Worm (Caenorhabditis elegans): ENCODE results near the gene str-138.

str-138 gene

DNA sequence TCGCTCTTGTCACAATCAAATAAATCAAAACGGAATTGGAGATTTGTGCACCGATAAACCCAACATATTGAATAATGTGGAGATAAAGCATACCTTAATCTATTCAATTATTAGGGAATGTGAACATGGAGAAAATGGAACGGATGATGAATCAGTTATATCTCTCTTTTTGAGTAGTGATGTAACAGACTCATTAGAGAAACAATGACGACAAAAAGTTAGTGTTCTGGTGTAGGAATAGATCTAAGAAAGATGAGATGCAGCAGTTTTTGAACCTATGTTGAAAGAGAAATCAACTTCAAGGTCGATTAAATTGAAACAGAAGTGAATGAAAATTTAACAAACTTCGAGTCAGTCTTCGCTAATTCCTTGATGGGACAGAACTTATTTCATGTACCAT is 36.9 kb downstream of the str-138 start, which contains the start of gene str-146:
Gene str-146 (minus strand): TSS at position 101 of the 400 bp plus-strand sequence.
- TF ChIP-seq M03D4.4 (tag; optimal IDR thresholded peaks at IDR 0.05) (no peak), mls-2 (tag; optimal IDR thresholded peaks at IDR 0.05) (no peak)

DNA sequence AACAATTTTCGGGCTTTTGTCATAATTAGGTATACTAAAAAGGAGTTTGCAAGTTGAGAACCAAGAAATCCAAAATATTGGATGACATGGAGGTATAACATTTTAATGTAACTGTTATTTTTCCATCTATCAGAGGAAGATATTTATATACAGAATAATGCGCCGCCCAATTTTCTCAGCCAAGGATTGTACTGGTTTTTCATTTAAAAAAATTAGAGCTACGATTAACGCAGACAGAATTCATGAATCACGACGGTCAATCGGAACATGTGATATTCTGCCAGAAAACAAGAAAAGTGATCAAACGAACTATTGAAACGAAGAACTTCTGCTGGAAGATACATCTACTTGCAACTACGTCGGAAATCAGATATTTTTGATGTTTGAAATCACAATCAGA is 39.8 kb downstream of the str-138 start, which contains the start of gene str-145:
Gene str-145 (minus strand): TSS at position 101 of the 400 bp plus-strand sequence.
- TF ChIP-seq tbx-8 (GFP tag; optimal IDR thresholded peaks at IDR 0.05) (no peak), elt-1 (tag; optimal IDR thresholded peaks at IDR 0.05; ENCODE audit: borderline replicate concordance, insufficient read depth) (no peak), cnd-1 (tag; optimal IDR thresholded peaks at IDR 0.05) (no peak), nhr-237 (tag; optimal IDR thresholded peaks at IDR 0.05) (no peak)

DNA sequence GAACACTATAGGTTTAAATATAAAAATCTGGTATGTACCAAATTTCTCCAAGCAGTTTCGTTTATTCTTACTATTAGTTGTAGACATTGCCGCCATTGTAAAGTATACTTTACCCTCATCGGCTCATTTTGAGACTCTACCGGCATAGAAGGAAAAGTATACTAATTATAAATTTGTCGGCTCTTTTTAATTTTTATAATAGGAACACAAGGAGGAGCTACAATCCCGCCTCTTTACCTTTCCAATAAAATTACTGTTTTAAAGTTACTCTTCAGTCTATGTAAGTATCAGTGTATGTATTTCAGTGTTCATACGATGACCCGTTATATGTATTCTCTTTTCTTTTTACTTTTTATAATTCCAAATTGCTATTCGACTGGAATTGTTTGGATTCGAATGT is 40.8 kb downstream of the str-138 start, which contains the start of gene sdz-23:
Gene sdz-23 (plus strand): TSS at position 301 of the 400 bp plus-strand sequence.
- TF ChIP-seq ham-2 (GFP tag; optimal IDR thresholded peaks at IDR 0.05) (no peak), unc-39 (tag; optimal IDR thresholded peaks at IDR 0.05) (no peak), nhr-76 (tag; optimal IDR thresholded peaks at IDR 0.05) (no peak), nhr-28 (tag; optimal IDR thresholded peaks at IDR 0.05) (no peak), ceh-83 (GFP tag; optimal IDR thresholded peaks at IDR 0.05) (no peak), nhr-2 (tag; optimal IDR thresholded peaks at IDR 0.05) (no peak), mls-2 (tag; optimal IDR thresholded peaks at IDR 0.05) (no peak), drap-1 (GFP tag; optimal IDR thresholded peaks at IDR 0.05) (no peak), ztf-11 (tag; optimal IDR thresholded peaks at IDR 0.05) (no peak), nhr-12 (tag; optimal IDR thresholded peaks at IDR 0.05) (no peak), lin-13 (tag; optimal IDR thresholded peaks at IDR 0.05) (no peak), tbx-8 (GFP tag; optimal IDR thresholded peaks at IDR 0.05) (no peak), bed-3 (GFP tag; optimal IDR thresholded peaks at IDR 0.05) (no peak), sem-2 (GFP tag; optimal IDR thresholded peaks at IDR 0.05) (no peak), zip-8 (tag; optimal IDR thresholded peaks at IDR 0.05) (no peak), elt-3 (tag; optimal IDR thresholded peaks at IDR 0.05) (no peak), pha-4 (tag; optimal IDR thresholded peaks at IDR 0.05) (no peak), unc-120 (tag; optimal IDR thresholded peaks at IDR 0.05; ENCODE audit: poor library complexity, severe bottlenecking) (no peak), snpc-4 (tag; optimal IDR thresholded peaks at IDR 0.05) (no peak), sptf-1 (tag; optimal IDR thresholded peaks at IDR 0.05) (no peak)

ce11 chrV:8102960-8103359 is 44.5 kb downstream of the str-138 start, which contains the start of gene str-90:
Gene str-90 (plus strand): TSS chrV:8103260.
- TF ChIP-seq unc-39 (tag; optimal IDR thresholded peaks at IDR 0.05) = no peak
- TF ChIP-seq ces-1 (GFP tag; optimal IDR thresholded peaks at IDR 0.05) = no peak
- no peak for TF ChIP-seq unc-120 (tag; optimal IDR thresholded peaks at IDR 0.05; ENCODE audit: poor library complexity, severe bottlenecking)
- no peak for TF ChIP-seq ceh-43 (GFP tag; optimal IDR thresholded peaks at IDR 0.05)
- no peak for TF ChIP-seq lin-32 (GFP tag; optimal IDR thresholded peaks at IDR 0.05)
- no peak for TF ChIP-seq mep-1 (tag; optimal IDR thresholded peaks at IDR 0.05)
- TF ChIP-seq mab-5 (tag; optimal IDR thresholded peaks at IDR 0.05) = no peak
- no peak for TF ChIP-seq sptf-1 (tag; optimal IDR thresholded peaks at IDR 0.05)
- TF ChIP-seq nhr-237 (tag; optimal IDR thresholded peaks at IDR 0.05) = no peak
- no peak for TF ChIP-seq sem-2 (GFP tag; optimal IDR thresholded peaks at IDR 0.05)
- TF ChIP-seq zip-8 (tag; optimal IDR thresholded peaks at IDR 0.05) = no peak
- TF ChIP-seq pha-4 (tag; optimal IDR thresholded peaks at IDR 0.05) = no peak
- no peak for TF ChIP-seq ceh-39 (tag; optimal IDR thresholded peaks at IDR 0.05)
- TF ChIP-seq ceh-83 (GFP tag; optimal IDR thresholded peaks at IDR 0.05) = no peak
- no peak for TF ChIP-seq snpc-4 (tag; optimal IDR thresholded peaks at IDR 0.05)
- no peak for TF ChIP-seq nhr-28 (tag; optimal IDR thresholded peaks at IDR 0.05)
- no peak for TF ChIP-seq elt-3 (tag; optimal IDR thresholded peaks at IDR 0.05)
- TF ChIP-seq M03D4.4 (tag; optimal IDR thresholded peaks at IDR 0.05) = no peak
- TF ChIP-seq nhr-12 (tag; optimal IDR thresholded peaks at IDR 0.05) = no peak

ce11 chrV:8104473-8104872 is 46.0 kb downstream of the str-138 start, which contains the start of gene srlf-16:
Gene srlf-16 (plus strand): TSS chrV:8104773.
- TF ChIP-seq hlh-1 (tag; optimal IDR thresholded peaks at IDR 0.05) = no peak
- no peak for TF ChIP-seq ceh-83 (GFP tag; optimal IDR thresholded peaks at IDR 0.05)

Measured in whole organism, mixed stage, embryonic.